Worm (Caenorhabditis elegans) whole organism, midembryonic: ENCODE results near the gene F46G11.2.

Experiments used
- T22C8.4 ChIP-seq: fragments of 200-800 bp; sonication (Bioruptor generic); IDR thresholded peaks from 2 replicates; pipeline ENCODE4 v1.3.6; 2022; ENCODE audit warnings: missing genetic modification characterization, missing compliant biosample characterization
- cog-1 ChIP-seq: sonication (generic microtip); optimal IDR thresholded peaks from 2 replicates; lab custom pipeline; 2016; ENCODE audit warnings: missing genetic modification characterization, missing compliant biosample characterization
- flt-1 ChIP-seq: fragments of 200-800 bp; sonication (Bioruptor generic); IDR thresholded peaks from 2 replicates; pipeline ENCODE4 v1.3.6; 2022; ENCODE audit warnings: missing genetic modification characterization, missing compliant biosample characterization
- klf-2 ChIP-seq: fragments of 200-800 bp; sonication (Bioruptor generic); conservative IDR thresholded peaks from 2 replicates; pipeline ENCODE4 v1.3.6; 2022; ENCODE audit warnings: missing genetic modification reagents, missing genetic modification characterization, missing compliant biosample characterization
- med-1 ChIP-seq: sonication (generic microtip); optimal IDR thresholded peaks from 2 replicates; lab custom pipeline; 2017; ENCODE audit warnings: missing genetic modification characterization, mild to moderate bottlenecking, missing compliant biosample characterization, antibody characterized with exemption, missing genetic modification reagents; ENCODE audit not compliant: insufficient read depth
- ref-1 ChIP-seq: fragments of 200-800 bp; sonication (Bioruptor generic); conservative IDR thresholded peaks from 2 replicates; pipeline ENCODE4 v1.3.6; 2022; ENCODE audit warnings: missing genetic modification reagents, missing genetic modification characterization, missing compliant biosample characterization
- tab-1 ChIP-seq: fragments of 200-800 bp; sonication (Bioruptor generic); IDR thresholded peaks from 2 replicates; pipeline ENCODE4 v1.3.6; 2022; ENCODE audit warnings: missing genetic modification characterization, missing compliant biosample characterization
- ztf-23 ChIP-seq: fragments of 200-800 bp; sonication (Bioruptor generic); IDR thresholded peaks from 2 replicates; pipeline ENCODE4 v1.3.6; 2022; ENCODE audit warnings: missing genetic modification reagents, missing genetic modification characterization, missing compliant biosample characterization
- ztf-29 ChIP-seq: fragments of 200-800 bp; sonication (Bioruptor generic); IDR thresholded peaks from 2 replicates; pipeline ENCODE4 v1.3.6; 2022; ENCODE audit warnings: missing genetic modification reagents, missing genetic modification characterization, missing compliant biosample characterization

Gene F46G11.2

DNA sequence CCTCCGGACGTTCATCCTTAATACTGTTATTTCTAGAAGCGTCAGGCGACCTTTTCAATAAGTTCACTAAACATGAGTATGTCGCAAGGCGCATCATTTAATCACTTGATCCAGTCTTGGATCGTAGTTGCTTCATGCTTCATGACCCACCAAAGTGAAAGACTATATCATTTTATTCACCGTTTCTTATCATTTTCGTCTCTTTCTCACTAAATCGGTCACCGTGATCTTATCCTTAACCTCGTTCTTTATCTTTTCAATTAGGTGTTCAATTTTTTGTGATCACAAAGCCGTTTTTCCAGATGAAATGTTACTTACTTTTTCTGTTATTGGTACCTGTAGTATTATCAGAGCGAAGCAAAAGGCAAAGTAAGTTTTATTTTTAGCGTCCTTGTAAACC, at the start of gene F46G11.2:
TSS of gene F46G11.2 (plus strand) at position 301 of the 400 bp plus-strand sequence.
- no peak for TF ChIP-seq T22C8.4 (GFP tag; lab: Robert Waterston, UW)
- TF ChIP-seq flt-1, result no peak
- TF ChIP-seq klf-2 (GFP tag; lab: Robert Waterston, UW), result no peak
- TF ChIP-seq med-1, result no peak
- TF ChIP-seq tab-1 (GFP tag; lab: Robert Waterston, UW), result no peak
- TF ChIP-seq ztf-23 (GFP tag; lab: Robert Waterston, UW), result no peak
- no peak for TF ChIP-seq cog-1 (tag; lab: Kevin White, UChicago)
- TF ChIP-seq ref-1 (GFP tag; lab: Robert Waterston, UW), result no peak
- no peak for TF ChIP-seq ztf-29

DNA sequence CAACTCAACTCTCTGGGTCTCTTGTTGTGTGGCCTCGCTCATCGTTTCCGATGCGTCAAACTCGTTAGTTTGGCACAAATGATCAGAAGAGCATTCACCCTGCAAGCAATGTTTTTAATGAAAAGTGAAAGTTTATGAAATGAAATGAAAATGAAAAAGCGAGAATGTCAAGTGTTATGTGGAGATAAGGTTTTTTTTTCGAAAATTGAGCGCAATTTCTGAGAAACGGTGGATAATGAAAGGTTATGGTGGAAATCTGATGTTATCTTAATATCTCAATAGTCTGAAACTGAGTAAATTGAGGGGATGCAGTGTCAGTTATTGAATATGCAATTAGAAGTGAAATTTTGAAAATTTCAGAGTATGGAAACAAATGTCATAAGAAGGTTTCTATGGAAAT, 44.8 kb upstream of the F46G11.2 start, which contains the start of gene gnrr-4:
TSS of gene gnrr-4 (minus strand) at position 101 of the 400 bp plus-strand sequence.
- no peak for TF ChIP-seq ref-1 (GFP tag; lab: Robert Waterston, UW)
- no peak for TF ChIP-seq cog-1 (tag; lab: Kevin White, UChicago)
- TF ChIP-seq T22C8.4 (GFP tag; lab: Robert Waterston, UW), result no peak
- TF ChIP-seq med-1, result no peak
- no peak for TF ChIP-seq klf-2 (GFP tag; lab: Robert Waterston, UW)
- no peak for TF ChIP-seq ztf-23 (GFP tag; lab: Robert Waterston, UW)
- TF ChIP-seq flt-1, result no peak
- TF ChIP-seq ztf-29, result no peak
- TF ChIP-seq tab-1 (GFP tag; lab: Robert Waterston, UW), result no peak

DNA sequence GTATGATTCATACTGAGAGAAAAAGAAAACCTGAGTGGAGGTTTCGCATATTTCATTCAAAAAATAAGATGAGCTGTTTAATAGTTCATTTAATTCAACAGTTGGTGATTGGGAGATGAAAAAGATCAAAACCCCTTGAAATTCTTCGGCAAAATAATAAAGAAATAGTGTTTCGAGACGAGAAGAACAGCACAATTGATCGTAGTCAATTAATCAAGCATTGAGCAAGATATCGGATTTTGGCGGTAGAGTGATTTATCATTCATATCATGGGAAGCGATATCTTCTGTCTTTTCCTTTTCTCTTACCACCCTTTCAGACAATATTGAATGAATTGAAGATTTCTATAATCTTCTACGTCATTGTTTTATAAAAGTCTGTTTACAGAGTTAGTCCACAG, 41.3 kb upstream of the F46G11.2 start:
- TF ChIP-seq med-1, result no peak
- no peak for TF ChIP-seq ztf-23 (GFP tag; lab: Robert Waterston, UW)
- no peak for TF ChIP-seq T22C8.4 (GFP tag; lab: Robert Waterston, UW)
- no peak for TF ChIP-seq ztf-29
- no peak for TF ChIP-seq flt-1
- TF ChIP-seq klf-2 (GFP tag; lab: Robert Waterston, UW), result no peak
- TF ChIP-seq cog-1 (tag; lab: Kevin White, UChicago), result no peak

DNA sequence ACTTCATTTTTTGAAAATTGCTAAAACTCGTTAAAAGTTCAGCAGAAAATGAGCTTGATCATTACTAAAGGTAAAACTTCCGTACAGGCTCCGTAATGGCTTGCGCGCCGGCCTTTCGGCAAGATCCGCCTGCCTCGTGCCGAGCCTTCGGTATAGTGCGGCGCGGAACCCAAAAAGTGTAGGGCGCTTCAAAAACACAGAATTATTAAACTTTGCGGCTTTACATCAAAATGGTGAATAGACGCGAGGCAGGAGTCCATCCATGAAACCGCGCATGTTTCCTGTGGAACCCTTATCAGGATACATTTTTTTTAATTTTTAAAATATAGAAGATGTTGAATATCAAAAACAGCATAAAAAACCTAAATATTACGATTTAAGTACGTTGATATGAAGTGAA, 34.8 kb upstream of the F46G11.2 start:
- no peak for TF ChIP-seq ztf-23 (GFP tag; lab: Robert Waterston, UW)
- no peak for TF ChIP-seq cog-1 (tag; lab: Kevin White, UChicago)
- no peak for TF ChIP-seq med-1
- TF ChIP-seq klf-2 (GFP tag; lab: Robert Waterston, UW), result no peak
- TF ChIP-seq T22C8.4 (GFP tag; lab: Robert Waterston, UW), result no peak
- TF ChIP-seq ztf-29, result no peak
- TF ChIP-seq tab-1 (GFP tag; lab: Robert Waterston, UW), result no peak
- TF ChIP-seq flt-1, result no peak
- TF ChIP-seq ref-1 (GFP tag; lab: Robert Waterston, UW), result no peak

DNA sequence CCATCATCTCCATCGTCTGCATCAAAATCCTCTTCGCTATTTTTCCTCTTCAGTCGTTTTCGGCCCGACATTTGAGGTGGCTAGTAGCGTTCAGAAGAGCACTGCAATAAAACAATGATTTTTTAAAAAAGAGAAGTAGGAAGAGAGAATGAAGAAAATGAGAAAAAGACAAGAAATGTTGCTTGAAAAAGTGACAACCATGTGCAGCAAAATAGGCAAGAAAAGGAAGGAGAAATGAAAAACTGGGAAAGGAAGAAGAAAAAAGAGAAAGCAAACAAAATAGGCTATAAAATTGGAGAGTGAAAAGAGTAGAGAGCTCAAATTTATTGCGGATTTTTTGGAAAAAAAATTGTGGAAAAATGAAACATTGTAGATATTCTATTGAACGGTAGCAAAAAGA, 24.7 kb upstream of the F46G11.2 start, which contains the start of gene tag-294:
TSS of gene tag-294 (minus strand) at position 101 of the 400 bp plus-strand sequence.
- no peak for TF ChIP-seq T22C8.4 (GFP tag; lab: Robert Waterston, UW)

DNA sequence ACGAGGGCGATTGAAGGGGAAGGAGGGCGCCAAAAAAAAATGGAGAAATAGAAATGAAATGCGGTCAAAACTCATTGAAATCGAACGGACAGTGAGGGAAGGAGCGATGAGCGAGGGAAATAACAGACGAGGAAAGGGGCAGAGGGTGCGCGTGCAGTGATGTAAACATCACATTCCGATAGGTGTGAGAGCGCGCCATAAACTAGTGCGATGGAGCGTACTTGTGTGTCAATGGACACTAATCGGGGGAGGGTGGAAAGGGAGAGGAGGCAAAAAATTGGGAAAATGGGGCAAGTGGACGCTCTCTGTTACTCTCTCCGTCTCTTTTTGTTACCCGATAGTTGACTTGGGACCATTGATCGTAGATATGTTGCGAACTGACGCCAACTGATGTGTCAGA, 24.1 kb upstream of the F46G11.2 start:
- TF ChIP-seq cog-1 (tag; lab: Kevin White, UChicago), result peak; percentile 52
- TF ChIP-seq flt-1, result 0 out of 2 replicates have a peak, but pooled peaks have one; percentile 9
- TF ChIP-seq med-1, result no peak
- TF ChIP-seq klf-2 (GFP tag; lab: Robert Waterston, UW), result no peak
- peak; percentile 68; the same call in 1 of the 2 replicates for TF ChIP-seq tab-1 (GFP tag; lab: Robert Waterston, UW)

DNA sequence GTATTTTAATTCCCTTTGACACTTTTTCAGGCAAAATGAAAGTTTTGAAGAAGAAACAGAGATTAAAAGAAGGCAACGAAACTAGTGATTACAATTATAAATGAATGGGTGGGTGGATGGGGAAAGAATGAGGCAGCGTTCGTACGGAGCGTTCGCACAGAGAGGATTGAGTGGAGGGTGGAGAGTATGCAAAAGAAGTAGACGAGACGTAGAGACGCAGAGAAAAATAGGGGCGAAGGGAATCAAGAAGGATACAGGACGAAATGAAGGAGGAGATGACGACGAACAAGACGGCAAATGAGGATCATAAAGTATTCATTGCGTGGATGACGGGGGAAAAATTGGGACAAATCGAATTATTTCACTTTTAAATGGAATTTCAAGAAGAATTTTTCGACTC, 23.2 kb upstream of the F46G11.2 start:
- no peak for TF ChIP-seq klf-2 (GFP tag; lab: Robert Waterston, UW)
- TF ChIP-seq ztf-29, result no peak
- no peak for TF ChIP-seq cog-1 (tag; lab: Kevin White, UChicago)

DNA sequence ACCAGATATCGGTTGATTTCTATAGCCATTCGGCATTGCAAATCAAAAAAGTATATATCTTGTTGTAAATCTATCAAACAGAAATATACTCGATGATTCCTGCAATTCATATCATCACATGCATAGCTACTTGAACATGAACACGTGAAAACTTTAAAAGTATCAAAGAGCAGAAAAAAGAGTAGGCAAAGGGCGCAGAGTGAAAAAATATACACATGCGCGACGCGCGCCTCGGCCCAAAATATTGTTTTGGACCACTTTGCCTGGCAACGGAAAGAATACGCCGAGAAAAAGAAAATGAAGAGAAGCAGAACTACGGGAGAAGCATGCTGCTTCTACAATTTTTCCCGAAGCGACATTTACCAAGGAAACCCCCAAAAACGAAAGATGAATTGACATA, 17.3 kb upstream of the F46G11.2 start, which contains the start of gene C54H2.4:
TSS of gene C54H2.4 (minus strand) at position 101 of the 400 bp plus-strand sequence.
- TF ChIP-seq klf-2 (GFP tag; lab: Robert Waterston, UW), result no peak
- no peak for TF ChIP-seq cog-1 (tag; lab: Kevin White, UChicago)
- no peak for TF ChIP-seq tab-1 (GFP tag; lab: Robert Waterston, UW)
- TF ChIP-seq ztf-23 (GFP tag; lab: Robert Waterston, UW), result no peak
- no peak for TF ChIP-seq ref-1 (GFP tag; lab: Robert Waterston, UW)
- no peak for TF ChIP-seq flt-1
- no peak for TF ChIP-seq T22C8.4 (GFP tag; lab: Robert Waterston, UW)
- TF ChIP-seq ztf-29, result no peak
- TF ChIP-seq med-1, result no peak

DNA sequence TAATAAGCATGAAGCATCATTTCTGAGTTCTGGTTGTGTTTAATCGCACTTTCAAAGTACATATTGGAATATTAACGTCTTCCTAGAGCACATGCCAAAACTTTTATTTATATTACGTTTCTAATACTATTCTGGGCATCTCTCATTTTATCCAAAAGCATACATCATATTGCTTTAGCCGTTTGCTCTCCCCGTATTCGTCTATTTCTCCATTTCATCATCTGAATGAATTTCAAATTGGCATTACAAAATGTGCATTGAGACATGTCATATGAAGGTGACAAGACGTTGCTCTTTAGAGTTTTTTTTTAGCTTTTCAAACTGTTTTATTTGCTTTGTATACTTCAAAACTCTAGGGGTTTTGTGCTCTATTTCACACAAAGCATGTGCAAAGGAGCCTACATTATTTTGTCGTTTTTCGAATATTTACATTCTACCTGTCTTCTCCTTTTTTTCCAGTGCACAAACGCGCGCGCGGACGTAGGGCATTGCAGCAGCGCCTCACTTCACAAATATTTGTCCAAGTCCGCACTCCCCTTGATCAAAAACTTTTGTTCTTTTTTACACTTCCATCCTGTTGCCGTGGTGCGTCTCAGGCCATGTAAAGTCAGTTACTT, 15.3 kb upstream of the F46G11.2 start:
- no peak for TF ChIP-seq flt-1
- no peak for TF ChIP-seq klf-2 (GFP tag; lab: Robert Waterston, UW)
- TF ChIP-seq tab-1 (GFP tag; lab: Robert Waterston, UW), result no peak
- no peak for TF ChIP-seq cog-1 (tag; lab: Kevin White, UChicago)
- no peak for TF ChIP-seq ref-1 (GFP tag; lab: Robert Waterston, UW)
- TF ChIP-seq T22C8.4 (GFP tag; lab: Robert Waterston, UW), result no peak
- no peak for TF ChIP-seq ztf-23 (GFP tag; lab: Robert Waterston, UW)
- TF ChIP-seq med-1, result no peak
- TF ChIP-seq ztf-29, result no peak

DNA sequence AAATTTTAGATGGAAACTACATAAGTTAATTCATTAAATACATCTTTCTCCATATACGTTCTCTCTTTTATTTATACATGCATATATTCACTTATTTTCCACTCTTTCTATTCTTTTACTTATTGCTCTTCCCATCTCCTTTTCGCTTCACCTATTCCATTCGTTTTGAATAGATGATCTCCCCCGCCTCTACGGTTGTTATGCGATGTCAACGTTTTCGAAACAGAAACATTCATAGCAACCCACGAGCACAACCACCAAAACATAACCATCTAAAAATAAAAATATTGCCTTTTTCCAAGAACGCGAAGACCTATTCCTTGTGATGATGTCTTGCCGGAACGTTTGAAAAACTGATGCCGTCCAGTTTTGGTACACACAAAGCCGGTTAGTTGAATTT, 14.5 kb upstream of the F46G11.2 start, which contains the start of gene sym-3:
TSS of gene sym-3 (plus strand) at position 301 of the 400 bp plus-strand sequence.
- TF ChIP-seq med-1, result no peak
- no peak for TF ChIP-seq cog-1 (tag; lab: Kevin White, UChicago)
- no peak for TF ChIP-seq ztf-29
- TF ChIP-seq T22C8.4 (GFP tag; lab: Robert Waterston, UW), result no peak
- no peak for TF ChIP-seq ztf-23 (GFP tag; lab: Robert Waterston, UW)
- TF ChIP-seq klf-2 (GFP tag; lab: Robert Waterston, UW), result no peak
- no peak for TF ChIP-seq flt-1
- TF ChIP-seq tab-1 (GFP tag; lab: Robert Waterston, UW), result no peak
- no peak for TF ChIP-seq ref-1 (GFP tag; lab: Robert Waterston, UW)
